Worm (Caenorhabditis elegans): ENCODE data around the gene str-176.
A peak's percentile ranks its signal among the peaks of the same experiment; 100 is the strongest.

Gene str-176

ce11 chrIV:8463716-8464115 lies at the start of gene str-176:
TSS of gene str-176 (minus strand) at chrIV:8463816.
- TF ChIP-seq nhr-28 (tag; optimal IDR thresholded peaks at IDR 0.05) (no peak), blmp-1 (tag; optimal IDR thresholded peaks at IDR 0.05) (no peak), C34B4.2 (tag; optimal IDR thresholded peaks at IDR 0.05) (no peak), ces-1 (GFP tag; optimal IDR thresholded peaks at IDR 0.05) (no peak), unc-86 (tag; optimal IDR thresholded peaks at IDR 0.05) (no peak), skn-1 (tag; optimal IDR thresholded peaks at IDR 0.05) (no peak), dpl-1 (GFP tag; optimal IDR thresholded peaks at IDR 0.05) (no peak), nhr-19 (GFP tag; conservative IDR thresholded peaks at IDR 0.05) (no peak), ceh-82 (tag; optimal IDR thresholded peaks at IDR 0.05) (no peak), nhr-71 (tag; optimal IDR thresholded peaks at IDR 0.05) (no peak), zag-1 (tag; optimal IDR thresholded peaks at IDR 0.05) (no peak), nhr-47 (tag; optimal IDR thresholded peaks at IDR 0.05) (no peak), aha-1 (tag; optimal IDR thresholded peaks at IDR 0.05) (no peak), sptf-1 (tag; optimal IDR thresholded peaks at IDR 0.05) (no peak), fkh-8 (tag; optimal IDR thresholded peaks at IDR 0.05) (no peak)

ce11 chrIV:8512679-8513078 lies 49.1 kb upstream of the str-176 start, which contains the start of gene C09G4.4:
TSS of gene C09G4.4 (plus strand) at chrIV:8512979.
- TF ChIP-seq pag-3 (tag; optimal IDR thresholded peaks at IDR 0.05; ENCODE audit: borderline replicate concordance, insufficient read depth) = no peak
- no peak for TF ChIP-seq lir-3 (tag; optimal IDR thresholded peaks at IDR 0.05; ENCODE audit: poor library complexity)

DNA sequence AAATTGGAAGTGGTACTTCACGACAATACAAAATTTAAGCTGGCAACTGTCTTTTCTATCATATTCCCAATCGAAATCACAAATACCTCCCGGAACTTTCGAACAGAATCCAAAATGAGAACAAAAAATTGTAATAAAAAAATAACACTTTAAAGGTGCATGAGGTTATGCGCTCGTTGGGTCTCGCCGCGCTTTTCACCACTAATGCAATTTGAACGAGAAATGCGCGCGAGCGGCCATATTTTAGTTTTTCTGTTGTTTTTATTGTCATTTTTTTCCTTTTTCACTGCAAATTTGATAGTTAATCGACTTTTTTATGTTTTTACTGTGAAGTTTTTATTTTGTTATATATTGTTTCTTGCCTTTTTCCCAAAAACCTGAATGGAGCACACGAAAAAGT lies 47.4 kb upstream of the str-176 start, which contains the start of gene mes-6:
Gene mes-6, plus strand, starts transcription at position 229 of the 400 bp plus-strand sequence.
- TF ChIP-seq mab-9 (GFP tag; IDR thresholded peaks at IDR 0.05) (no peak), fkh-10 (GFP tag; optimal IDR thresholded peaks at IDR 0.05) (peak; percentile 19), dpl-1 (GFP tag; optimal IDR thresholded peaks at IDR 0.05) (peak; percentile 84 to 90 (median 87)), ztf-4 (tag; optimal IDR thresholded peaks at IDR 0.05) (no peak), nhr-20 (tag; optimal IDR thresholded peaks at IDR 0.05) (peak; percentile 29), skn-1 (tag; optimal IDR thresholded peaks at IDR 0.05) (peak; percentile 33), sup-37 (GFP tag; optimal IDR thresholded peaks at IDR 0.05) (no peak), egl-27 (tag; optimal IDR thresholded peaks at IDR 0.05) (no peak), xbp-1 (tag; optimal IDR thresholded peaks at IDR 0.05) (peak; percentile 43), mep-1 (tag; optimal IDR thresholded peaks at IDR 0.05) (peak; percentile 51), lin-35 (GFP tag; optimal IDR thresholded peaks at IDR 0.05) (peak; percentile 87 to 91), nhr-12 (tag; optimal IDR thresholded peaks at IDR 0.05) (no peak), ceh-82 (tag; optimal IDR thresholded peaks at IDR 0.05) (peak in 2 of 3 experiments; percentile 20 to 63), lsy-2 (tag; optimal IDR thresholded peaks at IDR 0.05) (peak; percentile 68 to 77), tbx-2 (tag; optimal IDR thresholded peaks at IDR 0.05) (peak; percentile 27), nhr-47 (tag; optimal IDR thresholded peaks at IDR 0.05) (peak; percentile 45), rnt-1 (tag; optimal IDR thresholded peaks at IDR 0.05) (peak; percentile 59), jun-1 (tag; optimal IDR thresholded peaks at IDR 0.05) (peak; percentile 17), ceh-90 (tag; optimal IDR thresholded peaks at IDR 0.05) (no peak), nhr-19 (GFP tag; conservative IDR thresholded peaks at IDR 0.05) (peak; percentile 16; the same call in 1 of the 2 replicates), unc-98 (GFP tag; IDR thresholded peaks at IDR 0.05) (no peak), elt-2 (tag; optimal IDR thresholded peaks at IDR 0.05) (no peak), nhr-237 (tag; optimal IDR thresholded peaks at IDR 0.05) (no peak), snu-23 (GFP tag; optimal IDR thresholded peaks at IDR 0.05) (peak; percentile 58), isw-1 (GFP tag; IDR thresholded peaks at IDR 0.05) (peak; percentile 27; the same call in 1 of the 2 replicates), elt-3 (tag; optimal IDR thresholded peaks at IDR 0.05) (peak in 1 of 6 experiments; percentile 62), lin-14 (GFP tag; optimal IDR thresholded peaks at IDR 0.05) (peak; percentile 42), dsc-1 (tag; optimal IDR thresholded peaks at IDR 0.05) (peak; percentile 16), irx-1 (tag; optimal IDR thresholded peaks at IDR 0.05) (peak; percentile 11), alr-1 (tag; optimal IDR thresholded peaks at IDR 0.05; ENCODE audit: borderline replicate concordance) (no peak), C16A3.4 (tag; optimal IDR thresholded peaks at IDR 0.05) (peak; percentile 55), nhr-85 (tag) (peak; percentile 43), vab-15 (tag; optimal IDR thresholded peaks at IDR 0.05) (peak; percentile 19), unc-130 (tag; optimal IDR thresholded peaks at IDR 0.05) (peak; percentile 42), nhr-11 (tag; optimal IDR thresholded peaks at IDR 0.05) (no peak), ceh-88 (GFP tag; IDR thresholded peaks at IDR 0.05) (no peak), lin-39 (tag; optimal IDR thresholded peaks at IDR 0.05) (no peak), blmp-1 (tag; optimal IDR thresholded peaks at IDR 0.05) (peak; percentile 31)

Data from whole organism, L1 larva.